Worm (Caenorhabditis elegans) whole organism, L2 larva: ENCODE measurements around the gene rpl-6.

Experiments used
- C34F6.9 ChIP-seq: fragments of 150-350 bp; optimal IDR thresholded peaks from 2 replicates; lab custom pipeline; 2014; ENCODE audit warnings: missing biosample characterization, missing genetic modification characterization
- F13H6.1 ChIP-seq: sonication (generic microtip); optimal IDR thresholded peaks from 2 replicates; lab custom pipeline; 2016; ENCODE audit warnings: missing genetic modification characterization, missing compliant biosample characterization
- Y55F3AM.14 ChIP-seq: fragments of 200-800 bp; sonication (Bioruptor generic); optimal IDR thresholded peaks from 2 replicates; lab custom pipeline; 2018; ENCODE audit warnings: mild to moderate bottlenecking, missing genetic modification characterization, missing compliant biosample characterization
- ZK546.5 ChIP-seq: sonication (generic microtip); optimal IDR thresholded peaks from 2 replicates; lab custom pipeline; 2017; ENCODE audit warnings: missing biosample characterization, missing genetic modification characterization
- aly-2 ChIP-seq: fragments of 150-350 bp; optimal IDR thresholded peaks from 2 replicates; lab custom pipeline; 2014; ENCODE audit warnings: missing biosample characterization, missing genetic modification characterization
- ama-1 ChIP-seq: fragments of 150-350 bp; optimal IDR thresholded peaks from 2 replicates; lab custom pipeline; 2018; ENCODE audit warnings: inconsistent platforms
- blmp-1 ChIP-seq: sonication (generic microtip); optimal IDR thresholded peaks from 2 replicates; lab custom pipeline; 2017; ENCODE audit warnings: missing genetic modification characterization, mild to moderate bottlenecking, missing compliant biosample characterization, antibody characterized with exemption, moderate library complexity; ENCODE audit not compliant: insufficient read depth
- ceh-82 ChIP-seq: fragments of 150-350 bp; optimal IDR thresholded peaks from 2 replicates; lab custom pipeline; 2014; ENCODE audit warnings: missing biosample characterization, missing genetic modification characterization
- crh-2 ChIP-seq: sonication (generic microtip); optimal IDR thresholded peaks from 2 replicates; lab custom pipeline; 2017; ENCODE audit warnings: missing biosample characterization, missing genetic modification characterization
- egl-27 ChIP-seq: sonication (generic microtip); optimal IDR thresholded peaks from 3 replicates; lab custom pipeline; 2017; ENCODE audit warnings: missing biosample characterization, missing genetic modification reagents, missing genetic modification characterization
- elt-1 ChIP-seq: fragments of 150-350 bp; optimal IDR thresholded peaks from 2 replicates; lab custom pipeline; 2014; ENCODE audit warnings: missing biosample characterization, missing genetic modification characterization
- fos-1 ChIP-seq: fragments of 150-350 bp; optimal IDR thresholded peaks from 2 replicates; lab custom pipeline; 2014; ENCODE audit warnings: missing biosample characterization, missing genetic modification characterization
- gmeb-1 ChIP-seq: fragments of 150-350 bp; optimal IDR thresholded peaks from 2 replicates; lab custom pipeline; 2014; ENCODE audit warnings: missing biosample characterization, missing genetic modification characterization
- lin-11 ChIP-seq: fragments of 150-350 bp; sonication (generic microtip); optimal IDR thresholded peaks from 2 replicates; lab custom pipeline; 2014; ENCODE audit warnings: missing biosample characterization, missing genetic modification characterization, inconsistent platforms, mixed read lengths
- lin-13 ChIP-seq: fragments of 150-350 bp; optimal IDR thresholded peaks from 2 replicates; lab custom pipeline; 2014; ENCODE audit warnings: missing biosample characterization, missing genetic modification reagents, missing genetic modification characterization
- lsy-2 ChIP-seq, 2 experiments: fragments of 150-350 bp in 1 of 2; sonication (generic microtip) in 1 of 2; optimal IDR thresholded peaks; 2 replicates each; lab custom pipeline; 2014 to 2017; ENCODE audit warnings: missing biosample characterization in 2 of 2, missing genetic modification characterization in 2 of 2
- mab-5 ChIP-seq: fragments of 150-350 bp; optimal IDR thresholded peaks from 2 replicates; lab custom pipeline; 2014; ENCODE audit warnings: missing biosample characterization, missing genetic modification characterization
- mbf-1 ChIP-seq: sonication (generic microtip); optimal IDR thresholded peaks from 2 replicates; lab custom pipeline; 2017; ENCODE audit warnings: missing biosample characterization, missing genetic modification characterization
- mdl-1 ChIP-seq, 2 experiments: fragments of 150-350 bp in 1 of 2; sonication (generic microtip) in 1 of 2; optimal IDR thresholded peaks; 2 replicates each; lab custom pipeline; 2017; ENCODE audit warnings: missing biosample characterization in 2 of 2, missing genetic modification characterization in 2 of 2
- nhr-10 ChIP-seq: sonication (generic microtip); optimal IDR thresholded peaks from 2 replicates; lab custom pipeline; 2017; ENCODE audit warnings: missing biosample characterization, missing genetic modification characterization
- nhr-11 ChIP-seq: fragments of 150-350 bp; optimal IDR thresholded peaks from 2 replicates; lab custom pipeline; 2014; ENCODE audit warnings: missing biosample characterization, missing genetic modification characterization
- nhr-12 ChIP-seq: fragments of 150-350 bp; optimal IDR thresholded peaks from 2 replicates; lab custom pipeline; 2014; ENCODE audit warnings: missing biosample characterization, missing genetic modification characterization
- nhr-129 ChIP-seq: fragments of 150-350 bp; optimal IDR thresholded peaks from 2 replicates; lab custom pipeline; 2014; ENCODE audit warnings: missing biosample characterization, missing genetic modification characterization
- nhr-21 ChIP-seq: fragments of 150-350 bp; optimal IDR thresholded peaks from 2 replicates; lab custom pipeline; 2014; ENCODE audit warnings: missing biosample characterization, missing genetic modification characterization
- nhr-237 ChIP-seq: fragments of 150-350 bp; optimal IDR thresholded peaks from 2 replicates; lab custom pipeline; 2014; ENCODE audit warnings: missing biosample characterization, missing genetic modification characterization
- nhr-25 ChIP-seq: fragments of 150-350 bp; sonication (generic microtip); optimal IDR thresholded peaks from 3 replicates; lab custom pipeline; 2014; ENCODE audit warnings: missing biosample characterization, missing genetic modification characterization
- peb-1 ChIP-seq: fragments of 150-350 bp; optimal IDR thresholded peaks from 2 replicates; lab custom pipeline; 2014; ENCODE audit warnings: missing biosample characterization, missing genetic modification characterization
- sem-4 ChIP-seq: fragments of 150-350 bp; optimal IDR thresholded peaks from 2 replicates; lab custom pipeline; 2014; ENCODE audit warnings: missing biosample characterization, missing genetic modification reagents, missing genetic modification characterization
- skn-1 ChIP-seq: sonication (generic microtip); optimal IDR thresholded peaks from 2 replicates; lab custom pipeline; 2017; ENCODE audit warnings: missing biosample characterization, missing genetic modification characterization
- sma-3 ChIP-seq: sonication (generic microtip); optimal IDR thresholded peaks from 2 replicates; lab custom pipeline; 2016; ENCODE audit warnings: missing genetic modification reagents, missing genetic modification characterization, missing compliant biosample characterization
- sma-9 ChIP-seq, 2 experiments: fragments of 150-350 bp in 1 of 2; sonication (generic microtip) in 1 of 2; optimal IDR thresholded peaks; 2 replicates each; lab custom pipeline; 2014 to 2016; ENCODE audit warnings: missing genetic modification characterization in 2 of 2, mild to moderate bottlenecking in 1 of 2, missing biosample characterization in 1 of 2, missing compliant biosample characterization in 1 of 2, missing genetic modification reagents in 1 of 2, moderate library complexity in 1 of 2
- snpc-4 ChIP-seq: fragments of 150-350 bp; optimal IDR thresholded peaks from 2 replicates; lab custom pipeline; 2014; ENCODE audit warnings: missing biosample characterization, missing genetic modification characterization
- unc-39 ChIP-seq: fragments of 150-350 bp; optimal IDR thresholded peaks from 2 replicates; lab custom pipeline; 2014; ENCODE audit warnings: missing biosample characterization, missing genetic modification characterization
- unc-55 ChIP-seq: fragments of 150-350 bp; sonication (generic microtip); optimal IDR thresholded peaks from 3 replicates; lab custom pipeline; 2014; ENCODE audit warnings: missing biosample characterization, missing genetic modification reagents, missing genetic modification characterization
- zag-1 ChIP-seq: fragments of 150-350 bp; optimal IDR thresholded peaks from 2 replicates; lab custom pipeline; 2014; ENCODE audit warnings: missing biosample characterization, missing genetic modification characterization
- ztf-1 ChIP-seq: fragments of 200-800 bp; sonication (Bioruptor generic); conservative IDR thresholded peaks from 2 replicates; pipeline ENCODE4 v1.3.6; 2022; ENCODE audit warnings: missing genetic modification characterization, missing compliant biosample characterization
- ztf-11 ChIP-seq: sonication (generic microtip); optimal IDR thresholded peaks from 2 replicates; lab custom pipeline; 2017; ENCODE audit warnings: missing biosample characterization, missing genetic modification characterization
- ztf-4 ChIP-seq: fragments of 150-350 bp; optimal IDR thresholded peaks from 2 replicates; lab custom pipeline; 2014; ENCODE audit warnings: missing biosample characterization, missing genetic modification characterization

rpl-6 gene

ce11 chrIII:7180613-7181012, 27.6 kb upstream of the rpl-6 start, which contains the start of gene ndab-2:
TSS of gene ndab-2 (plus strand) at chrIII:7180752.
- TF ChIP-seq zag-1 (tag; lab: Kevin White, UChicago) (no peak), ztf-4 (tag; lab: Kevin White, UChicago) (peak; percentile 12)

DNA sequence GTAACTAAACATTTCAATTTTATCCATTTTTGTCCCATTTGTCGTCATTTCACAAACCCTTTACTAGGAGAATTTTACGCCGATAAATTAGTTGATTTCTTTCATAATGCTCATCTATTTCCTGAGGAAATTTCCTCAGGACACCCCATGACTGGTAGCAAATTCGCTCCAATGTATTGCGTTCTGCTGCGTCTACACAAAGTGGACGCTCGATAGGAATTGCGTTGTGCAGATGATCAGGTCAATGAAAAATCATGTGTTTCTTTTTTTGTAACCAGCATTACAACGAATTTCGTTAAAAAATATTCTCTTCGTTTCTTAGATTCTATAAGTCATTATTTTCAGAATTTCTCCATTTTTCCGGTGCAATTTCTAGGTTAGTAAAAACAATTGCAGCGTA, 26.4 kb upstream of the rpl-6 start, which contains the start of gene epg-4:
Gene epg-4 (plus strand): TSS at position 346 of the 400 bp plus-strand sequence.
- TF ChIP-seq lsy-2 (tag; optimal IDR thresholded peaks at IDR 0.05; lab: Kevin White, UChicago) (peak in 1 of 2 experiments; percentile 57), nhr-129 (tag; lab: Kevin White, UChicago) (peak; percentile 78), C34F6.9 (tag; lab: Kevin White, UChicago) (peak; percentile 76), unc-39 (tag; lab: Kevin White, UChicago) (no peak), unc-55 (GFP tag; lab: Kevin White, UChicago) (peak; percentile 57), crh-2 (peak; percentile 21), fos-1 (peak; percentile 48), ztf-11 (no peak)

- TF ChIP-seq lsy-2 (tag; optimal IDR thresholded peaks at IDR 0.05; lab: Kevin White, UChicago) (peak; percentile 29 to 82), ztf-1 (GFP tag; lab: Robert Waterston, UW) (no peak), peb-1 (tag; lab: Kevin White, UChicago) (no peak), nhr-12 (tag; lab: Kevin White, UChicago) (no peak), unc-55 (GFP tag; lab: Kevin White, UChicago) (peak; percentile 87), blmp-1 (tag; lab: Kevin White, UChicago) (no peak), mdl-1 (tag; optimal IDR thresholded peaks at IDR 0.05; lab: Kevin White, UChicago) (no peak), nhr-129 (tag; lab: Kevin White, UChicago) (peak; percentile 82), nhr-21 (peak; percentile 32), mbf-1 (tag; lab: Kevin White, UChicago) (no peak), fos-1 (peak; percentile 32), elt-1 (no peak), sma-9 (GFP tag; optimal IDR thresholded peaks at IDR 0.05; lab: Kevin White, UChicago) (peak; percentile 49), sma-9 (tag; optimal IDR thresholded peaks at IDR 0.05; lab: Kevin White, UChicago) (no peak), ama-1 (lab: Kevin White, UChicago) (peak; percentile 15), ZK546.5 (no peak), lin-13 (GFP tag; lab: Kevin White, UChicago) (peak; percentile 36), ztf-11 (no peak), nhr-11 (no peak), ztf-4 (tag; lab: Kevin White, UChicago) (peak; percentile 36), zag-1 (tag; lab: Kevin White, UChicago) (no peak), nhr-25 (tag; lab: Kevin White, UChicago) (peak; percentile 54), ceh-82 (no peak), sma-3 (peak; percentile 34), unc-39 (tag; lab: Kevin White, UChicago) (no peak), C34F6.9 (tag; lab: Kevin White, UChicago) (peak; percentile 92), crh-2 (peak; percentile 67), F13H6.1 (tag; lab: Kevin White, UChicago) (peak; percentile 35), Y55F3AM.14 (GFP tag; lab: Kevin White, UChicago) (no peak), sem-4 (peak; percentile 47), mab-5 (tag; lab: Kevin White, UChicago) (no peak), nhr-237 (tag; lab: Kevin White, UChicago) (no peak), skn-1 (tag; lab: Kevin White, UChicago) (peak; percentile 15), gmeb-1 (peak; percentile 59), lin-11 (no peak)
These were observed 24.2 kb upstream of the rpl-6 start, which contains the start of gene yju-2 for ce11 chrIII:7184022-7184421. TSS of gene yju-2 (plus strand) at chrIII:7184336.

DNA sequence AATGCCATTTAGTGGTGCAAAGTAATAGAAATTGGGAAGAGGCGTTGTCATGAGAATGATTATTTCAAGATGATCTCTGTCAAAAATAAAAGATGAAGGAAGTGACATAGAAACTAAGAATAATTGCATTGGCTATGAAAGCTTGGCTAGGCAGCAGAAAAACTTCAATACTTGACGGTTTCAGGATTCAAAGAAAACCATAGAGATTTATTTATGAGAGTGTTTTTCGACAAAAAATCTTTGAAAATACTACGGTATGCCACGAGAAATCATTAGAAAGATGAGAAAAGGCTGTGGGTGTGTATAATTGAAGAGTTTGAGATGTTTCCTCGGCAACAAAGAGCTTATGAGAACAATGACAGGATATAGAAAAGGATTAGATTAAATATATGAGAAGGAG, 22.8 kb upstream of the rpl-6 start, which contains the start of gene F37C12.14:
Gene F37C12.14 (minus strand): TSS at position 101 of the 400 bp plus-strand sequence.
- TF ChIP-seq nhr-10 (tag; lab: Kevin White, UChicago) (no peak), nhr-21 (no peak), lin-13 (GFP tag; lab: Kevin White, UChicago) (no peak), ceh-82 (no peak), mab-5 (tag; lab: Kevin White, UChicago) (no peak), nhr-11 (no peak), egl-27 (tag; lab: Kevin White, UChicago) (no peak), crh-2 (no peak), peb-1 (tag; lab: Kevin White, UChicago) (no peak), ztf-4 (tag; lab: Kevin White, UChicago) (no peak), fos-1 (no peak), sma-9 (GFP tag; optimal IDR thresholded peaks at IDR 0.05; lab: Kevin White, UChicago) (no peak), sma-9 (tag; optimal IDR thresholded peaks at IDR 0.05; lab: Kevin White, UChicago) (no peak), aly-2 (tag; lab: Kevin White, UChicago) (no peak), snpc-4 (no peak), sma-3 (no peak), lsy-2 (tag; optimal IDR thresholded peaks at IDR 0.05; lab: Kevin White, UChicago) (no peak)
